Fruit fly (Drosophila melanogaster) whole organism, embryonic: ENCODE data around the gene lva.

Experiments
- ATbp ChIP-seq: fragments of 200-800 bp; sonication (Bioruptor generic); optimal IDR thresholded peaks from 2 replicates; lab custom pipeline; 2017; ENCODE audit warnings: missing biosample characterization, mild to moderate bottlenecking, missing genetic modification characterization, missing genetic modification reagents
- Ada2b ChIP-seq: fragments of 200-800 bp; sonication (Bioruptor generic); IDR thresholded peaks from 2 replicates; pipeline ENCODE4 v1.3.6; 2022; ENCODE audit warnings: missing biosample characterization, missing genetic modification characterization
- Bdp1 ChIP-seq: fragments of 200-800 bp; sonication (Bioruptor generic); optimal IDR thresholded peaks from 3 replicates; lab custom pipeline; 2016; ENCODE audit warnings: missing biosample characterization, missing genetic modification characterization
- Blimp-1 ChIP-seq: fragments of 200-800 bp; sonication (Bioruptor generic); optimal IDR thresholded peaks from 3 replicates; lab custom pipeline; 2018; ENCODE audit warnings: missing biosample characterization, missing genetic modification characterization, mild to moderate bottlenecking, moderate library complexity, missing genetic modification reagents
- Bteb2 ChIP-seq: fragments of 200-800 bp; sonication (Bioruptor generic); optimal IDR thresholded peaks from 2 replicates; lab custom pipeline; 2016; ENCODE audit warnings: missing biosample characterization, missing genetic modification characterization
- CG10267 ChIP-seq: fragments of 200-800 bp; sonication (Bioruptor generic); optimal IDR thresholded peaks from 2 replicates; lab custom pipeline; 2018; ENCODE audit warnings: missing biosample characterization, mild to moderate bottlenecking, missing genetic modification characterization, moderate library complexity
- CG10565 ChIP-seq: fragments of 200-800 bp; sonication (Bioruptor generic); optimal IDR thresholded peaks from 3 replicates; lab custom pipeline; 2016; ENCODE audit warnings: missing biosample characterization, mild to moderate bottlenecking, missing genetic modification characterization
- CG10959 ChIP-seq: fragments of 200-800 bp; sonication (Bioruptor generic); IDR thresholded peaks from 2 replicates; pipeline ENCODE4 v1.3.6; 2022; ENCODE audit warnings: missing biosample characterization, missing genetic modification characterization
- CG12744 ChIP-seq: fragments of 200-800 bp; sonication (Bioruptor generic); optimal IDR thresholded peaks from 2 replicates; lab custom pipeline; 2016; ENCODE audit warnings: missing biosample characterization, missing genetic modification characterization
- CG14710 ChIP-seq: fragments of 200-800 bp; sonication (Bioruptor generic); optimal IDR thresholded peaks from 3 replicates; lab custom pipeline; 2019; ENCODE audit warnings: missing biosample characterization, mild to moderate bottlenecking, missing genetic modification characterization, moderate library complexity
- CG17186 ChIP-seq: fragments of 200-800 bp; sonication (Bioruptor generic); optimal IDR thresholded peaks from 3 replicates; lab custom pipeline; 2017; ENCODE audit warnings: missing biosample characterization, missing genetic modification reagents, missing genetic modification characterization
- CG17359 ChIP-seq: fragments of 200-800 bp; sonication (Bioruptor generic); optimal IDR thresholded peaks from 3 replicates; lab custom pipeline; 2018; ENCODE audit warnings: missing biosample characterization, mild to moderate bottlenecking, missing genetic modification characterization, moderate library complexity
- CG17568 ChIP-seq: fragments of 200-800 bp; sonication (Bioruptor generic); optimal IDR thresholded peaks from 2 replicates; lab custom pipeline; 2018; ENCODE audit warnings: missing biosample characterization, mild to moderate bottlenecking, missing genetic modification characterization, moderate library complexity
- CG2202 ChIP-seq: fragments of 200-800 bp; sonication (Bioruptor generic); optimal IDR thresholded peaks from 2 replicates; lab custom pipeline; 2018; ENCODE audit warnings: missing biosample characterization, mild to moderate bottlenecking, missing genetic modification characterization
- CG2712 ChIP-seq: fragments of 200-800 bp; optimal IDR thresholded peaks from 3 replicates; lab custom pipeline; 2019; ENCODE audit warnings: missing biosample characterization, mild to moderate bottlenecking, missing genetic modification characterization, moderate library complexity
- CG31441 ChIP-seq: fragments of 200-800 bp; sonication (Bioruptor generic); IDR thresholded peaks from 2 replicates; pipeline ENCODE4 v1.3.6; 2022; ENCODE audit warnings: missing biosample characterization, missing genetic modification characterization
- CG5953 ChIP-seq: fragments of 200-800 bp; sonication (Bioruptor generic); IDR thresholded peaks from 2 replicates; pipeline ENCODE4 v1.3.6; 2022; ENCODE audit warnings: missing biosample characterization, missing genetic modification characterization
- CG6272 ChIP-seq: fragments of 200-800 bp; sonication (Bioruptor generic); IDR thresholded peaks from 2 replicates; pipeline ENCODE4 v1.3.6; 2022; ENCODE audit warnings: missing biosample characterization, missing genetic modification characterization
- CG7357 ChIP-seq: fragments of 200-800 bp; sonication (Bioruptor generic); IDR thresholded peaks from 3 replicates; pipeline ENCODE4 v1.3.6; 2022; ENCODE audit warnings: missing biosample characterization, missing genetic modification characterization
- CG8478 ChIP-seq: fragments of >200 bp; optimal IDR thresholded peaks from 2 replicates; lab custom pipeline; 2018
- CHES-1-like ChIP-seq: fragments of 200-800 bp; sonication (Bioruptor generic); optimal IDR thresholded peaks from 2 replicates; lab custom pipeline; 2016; ENCODE audit warnings: missing biosample characterization, missing genetic modification characterization
- Chrac-16 ChIP-seq: fragments of 200-800 bp; sonication (Bioruptor generic); optimal IDR thresholded peaks from 3 replicates; lab custom pipeline; 2016; ENCODE audit warnings: missing biosample characterization, missing genetic modification characterization
- CoRest ChIP-seq: fragments of 200-800 bp; sonication (Bioruptor generic); optimal IDR thresholded peaks from 3 replicates; lab custom pipeline; 2018; ENCODE audit warnings: missing biosample characterization, mild to moderate bottlenecking, missing genetic modification characterization, moderate library complexity
- D19A ChIP-seq: fragments of 200-800 bp; optimal IDR thresholded peaks from 3 replicates; lab custom pipeline; 2019; ENCODE audit warnings: missing biosample characterization, mild to moderate bottlenecking, missing genetic modification characterization, moderate library complexity
- Dref ChIP-seq: fragments of 200-800 bp; sonication (Bioruptor generic); IDR thresholded peaks from 2 replicates; pipeline ENCODE4 v1.3.6; 2022; ENCODE audit warnings: missing biosample characterization, missing genetic modification characterization
- ERR ChIP-seq: fragments of 200-800 bp; sonication (Bioruptor generic); optimal IDR thresholded peaks from 2 replicates; lab custom pipeline; 2016; ENCODE audit warnings: missing biosample characterization, missing genetic modification characterization
- Eip74EF ChIP-seq, 2 experiments: fragments of 200-800 bp in 1 of 2; fragments of >200 bp in 1 of 2; sonication (Bioruptor generic) in 1 of 2; optimal IDR thresholded peaks; 2 replicates each; lab custom pipeline; 2017 to 2019; ENCODE audit warnings: missing biosample characterization in 2 of 2, missing genetic modification characterization in 2 of 2, mild to moderate bottlenecking in 1 of 2, moderate library complexity in 1 of 2
- Hmx ChIP-seq: fragments of 200-800 bp; sonication (Bioruptor generic); optimal IDR thresholded peaks from 2 replicates; lab custom pipeline; 2016; ENCODE audit warnings: missing biosample characterization, missing genetic modification characterization
- Hsf ChIP-seq: fragments of 200-800 bp; sonication (Bioruptor generic); optimal IDR thresholded peaks from 3 replicates; lab custom pipeline; 2016; ENCODE audit warnings: missing biosample characterization, missing genetic modification characterization
- MBD-R2 ChIP-seq: fragments of 200-800 bp; sonication (Bioruptor generic); IDR thresholded peaks from 2 replicates; pipeline ENCODE4 v1.3.6; 2022; ENCODE audit warnings: missing biosample characterization, missing genetic modification characterization
- NC2α ChIP-seq: fragments of 200-800 bp; sonication (Bioruptor generic); optimal IDR thresholded peaks from 2 replicates; lab custom pipeline; 2016; ENCODE audit warnings: missing biosample characterization, missing genetic modification characterization
- NK7.1 ChIP-seq: fragments of 200-800 bp; sonication (Bioruptor generic); optimal IDR thresholded peaks from 3 replicates; lab custom pipeline; 2016; ENCODE audit warnings: missing biosample characterization, missing genetic modification characterization
- Ravus ChIP-seq: fragments of 200-800 bp; sonication (Bioruptor generic); IDR thresholded peaks from 2 replicates; pipeline ENCODE4 v1.3.6; 2022; ENCODE audit warnings: missing biosample characterization, missing genetic modification characterization
- Sry-β ChIP-seq: fragments of 200-800 bp; sonication (Bioruptor generic); optimal IDR thresholded peaks from 2 replicates; lab custom pipeline; 2018; ENCODE audit warnings: missing biosample characterization, mild to moderate bottlenecking, missing genetic modification characterization, moderate library complexity
- YL-1 ChIP-seq: fragments of 200-800 bp; sonication (Bioruptor generic); optimal IDR thresholded peaks from 3 replicates; lab custom pipeline; 2017; ENCODE audit warnings: missing biosample characterization, mild to moderate bottlenecking, missing genetic modification characterization
- cg ChIP-seq: fragments of 200-800 bp; sonication (Bioruptor generic); optimal IDR thresholded peaks from 3 replicates; lab custom pipeline; 2019; ENCODE audit warnings: missing biosample characterization, mild to moderate bottlenecking, missing genetic modification characterization, moderate library complexity
- dati ChIP-seq: fragments of 200-800 bp; sonication (Bioruptor generic); IDR thresholded peaks from 2 replicates; pipeline ENCODE4 v1.3.6; 2022; ENCODE audit warnings: missing biosample characterization, missing genetic modification characterization
- disco-r ChIP-seq: fragments of 200-800 bp; sonication (Bioruptor generic); optimal IDR thresholded peaks from 2 replicates; lab custom pipeline; 2016; ENCODE audit warnings: missing biosample characterization, missing genetic modification characterization
- ems ChIP-seq: fragments of 200-800 bp; sonication (Bioruptor generic); optimal IDR thresholded peaks from 3 replicates; lab custom pipeline; 2016; ENCODE audit warnings: missing biosample characterization, missing genetic modification characterization
- exex ChIP-seq: fragments of 200-800 bp; sonication (Bioruptor generic); optimal IDR thresholded peaks from 4 replicates; lab custom pipeline; 2018; ENCODE audit warnings: missing biosample characterization, mild to moderate bottlenecking, missing genetic modification characterization, moderate library complexity
- fd3F ChIP-seq: fragments of 200-800 bp; sonication (Bioruptor generic); optimal IDR thresholded peaks from 2 replicates; lab custom pipeline; 2018; ENCODE audit warnings: missing biosample characterization, mild to moderate bottlenecking, missing genetic modification characterization, moderate library complexity
- lov ChIP-seq, 2 experiments: fragments of 200-800 bp in 1 of 2; fragments of >200 bp in 1 of 2; sonication (Bioruptor generic) in 1 of 2; IDR thresholded peaks in 1 of 2; optimal IDR thresholded peaks in 1 of 2; 2 replicates in 1 of 2; 3 replicates in 1 of 2; pipeline versions ENCODE4 v1.3.6 to Lab custom; 2017 to 2022; ENCODE audit warnings: missing biosample characterization in 1 of 2, missing genetic modification characterization in 1 of 2
- org-1 ChIP-seq: fragments of 200-800 bp; sonication (Bioruptor generic); optimal IDR thresholded peaks from 2 replicates; lab custom pipeline; 2017; ENCODE audit warnings: missing biosample characterization, missing genetic modification characterization
- p53 ChIP-seq: fragments of 200-800 bp; sonication (Bioruptor generic); optimal IDR thresholded peaks from 2 replicates; lab custom pipeline; 2016; ENCODE audit warnings: missing biosample characterization, missing genetic modification characterization
- phol ChIP-seq: fragments of 200-800 bp; sonication (Bioruptor generic); optimal IDR thresholded peaks from 3 replicates; lab custom pipeline; 2018; ENCODE audit warnings: missing biosample characterization, mild to moderate bottlenecking, missing genetic modification characterization, moderate library complexity
- slbo ChIP-seq: fragments of 200-800 bp; sonication (Bioruptor generic); IDR thresholded peaks from 2 replicates; pipeline ENCODE4 v1.3.6; 2022; ENCODE audit warnings: missing biosample characterization, missing genetic modification characterization
- sob ChIP-seq: fragments of 200-800 bp; sonication (Bioruptor generic); IDR thresholded peaks from 2 replicates; pipeline ENCODE4 v1.3.6; 2022; ENCODE audit warnings: missing biosample characterization, missing genetic modification characterization
- sr ChIP-seq: fragments of 200-800 bp; sonication (Bioruptor generic); IDR thresholded peaks from 3 replicates; pipeline ENCODE4 v1.3.6; 2022; ENCODE audit warnings: missing biosample characterization, missing genetic modification characterization
- ssp ChIP-seq: fragments of 200-800 bp; sonication (Bioruptor generic); IDR thresholded peaks from 2 replicates; pipeline ENCODE4 v1.3.6; 2022; ENCODE audit warnings: missing biosample characterization, missing genetic modification characterization
- trem ChIP-seq: fragments of 200-800 bp; optimal IDR thresholded peaks from 3 replicates; lab custom pipeline; 2019; ENCODE audit warnings: missing biosample characterization, mild to moderate bottlenecking, missing genetic modification characterization, moderate library complexity
- ttk ChIP-seq: fragments of 200-800 bp; sonication (Bioruptor generic); IDR thresholded peaks from 2 replicates; pipeline ENCODE4 v2.1.2; 2022; ENCODE audit warnings: missing biosample characterization, missing genetic modification characterization
- zfh1 ChIP-seq: fragments of 200-800 bp; sonication (Bioruptor generic); IDR thresholded peaks from 3 replicates; pipeline ENCODE4 v1.3.6; 2022; ENCODE audit warnings: missing biosample characterization, missing genetic modification characterization

lva gene

dm6 chrX:3936174-3936573 is 29.0 kb downstream of the lva start, which contains the start of the genes CG2938 and Glos:
Gene CG2938, minus strand, starts transcription at chrX:3936469.
Gene Glos, plus strand, starts transcription at chrX:3936517.
- TF ChIP-seq ems (GFP tag; lab: Kevin White, UChicago) (no peak), NC2α (GFP tag; lab: Kevin White, UChicago) (no peak), NK7.1 (GFP tag; lab: Kevin White, UChicago) (no peak), Hsf (no peak), YL-1 (GFP tag; lab: Kevin White, UChicago) (no peak), fd3F (GFP tag; lab: Kevin White, UChicago) (no peak), ttk (GFP tag; lab: Robert Waterston, UW) (no peak), CHES-1-like (no peak), sob (GFP tag; lab: Robert Waterston, UW) (no peak), MBD-R2 (GFP tag; lab: Robert Waterston, UW) (peak; percentile 77), p53 (no peak), dati (no peak), org-1 (GFP tag; lab: Kevin White, UChicago) (no peak), CG10267 (tag; lab: Kevin White, UChicago) (peak; percentile 28), CG10565 (GFP tag; lab: Kevin White, UChicago) (no peak), CG31441 (GFP tag; lab: Robert Waterston, UW) (no peak), ERR (GFP tag; lab: Kevin White, UChicago) (no peak), ATbp (GFP tag; lab: Kevin White, UChicago) (no peak), exex (tag; lab: Kevin White, UChicago) (no peak), sr (no peak), phol (tag; lab: Kevin White, UChicago) (no peak), CG14710 (tag; lab: Kevin White, UChicago) (peak; percentile 36), Blimp-1 (GFP tag; lab: Kevin White, UChicago) (no peak), D19A (tag; lab: Kevin White, UChicago) (no peak), CG2202 (no peak), Bdp1 (GFP tag; lab: Kevin White, UChicago) (no peak), CG2712 (peak; percentile 9), Dref (peak; percentile 64), CG17568 (GFP tag; lab: Kevin White, UChicago) (no peak), CoRest (tag; lab: Kevin White, UChicago) (peak; percentile 9), trem (peak; percentile 49), CG17186 (GFP tag; lab: Kevin White, UChicago) (peak; percentile 18), Eip74EF (GFP tag; optimal IDR thresholded peaks at IDR 0.05; lab: Kevin White, UChicago) (no peak), Sry-β (GFP tag; lab: Kevin White, UChicago) (no peak), CG7357 (GFP tag; lab: Robert Waterston, UW) (no peak), Hmx (GFP tag; lab: Kevin White, UChicago) (no peak), CG17359 (tag; lab: Kevin White, UChicago) (no peak), Chrac-16 (GFP tag; lab: Kevin White, UChicago) (no peak), Bteb2 (no peak), CG6272 (GFP tag; lab: Robert Waterston, UW) (no peak), zfh1 (no peak), Ada2b (no peak), CG8478 (lab: Kevin White, UChicago) (no peak), CG10959 (GFP tag; lab: Robert Waterston, UW) (no peak), CG5953 (GFP tag; lab: Robert Waterston, UW) (no peak), lov (optimal IDR thresholded peaks at IDR 0.05; lab: Kevin White, UChicago) (no peak), lov (GFP tag; IDR thresholded peaks at IDR 0.05; lab: Robert Waterston, UW) (no peak), slbo (GFP tag; lab: Robert Waterston, UW) (no peak), ssp (no peak), CG12744 (no peak), Ravus (GFP tag; lab: Robert Waterston, UW) (no peak), disco-r (no peak), cg (GFP tag; lab: Kevin White, UChicago) (no peak)
